Worm (Caenorhabditis elegans): ENCODE results near the gene str-55.
"Not testable (repeated sequence)": the region's sequence is repeated elsewhere in the genome, so short reads cannot be mapped to it uniquely, and the experiment has no call there.

str-55 gene

DNA sequence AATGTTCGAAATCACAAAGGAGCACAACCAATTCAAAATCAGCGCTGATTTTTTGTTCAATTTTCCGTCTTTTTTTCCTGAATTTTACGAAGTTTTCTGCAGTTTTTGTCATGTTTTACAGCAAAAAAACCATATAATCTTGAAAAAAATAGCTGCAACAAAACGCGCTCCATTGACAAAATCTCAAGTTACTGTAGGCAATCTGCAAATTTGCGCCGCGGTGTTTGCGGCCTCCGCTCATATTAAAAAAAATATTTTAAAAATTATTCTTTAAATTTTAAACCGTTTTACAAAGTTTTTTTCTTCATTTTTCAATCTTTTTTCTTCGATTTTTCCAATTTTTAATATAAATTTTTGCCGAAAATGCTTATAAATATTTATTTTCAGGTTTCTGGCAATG lies 11.5 kb downstream of the str-55 start:
- TF ChIP-seq cog-1 (tag; optimal IDR thresholded peaks at IDR 0.05) (no peak), flt-1 (GFP tag; IDR thresholded peaks at IDR 0.05) (no peak), klf-2 (GFP tag; conservative IDR thresholded peaks at IDR 0.05) (no peak), med-1 (GFP tag; optimal IDR thresholded peaks at IDR 0.05; ENCODE audit: insufficient read depth) (no peak)

DNA sequence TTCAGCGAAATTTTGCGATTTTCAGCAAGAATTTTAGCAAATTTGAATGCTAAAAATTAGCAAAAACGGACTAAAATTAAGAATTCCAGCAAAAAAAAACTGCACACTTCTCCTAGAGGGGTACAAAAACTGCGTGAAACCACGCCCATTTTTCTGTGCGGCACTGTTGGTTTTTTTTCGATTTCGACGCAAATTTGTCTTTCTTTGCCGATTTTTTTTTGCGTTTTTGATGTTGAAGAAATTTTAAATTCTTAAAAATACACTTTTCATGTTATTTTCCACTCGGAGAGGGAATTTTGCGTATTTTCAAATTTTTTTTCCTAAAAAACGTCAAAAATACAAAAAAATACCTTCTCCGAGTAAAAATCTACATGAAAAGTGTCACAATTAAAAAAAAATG lies 12.9 kb downstream of the str-55 start, which contains the start of gene syp-1:
Gene syp-1, plus strand, starts transcription at position 301 of the 400 bp plus-strand sequence.
- TF ChIP-seq ref-1 (GFP tag; conservative IDR thresholded peaks at IDR 0.05) (no peak), flt-1 (GFP tag; IDR thresholded peaks at IDR 0.05) (no peak), ztf-29 (GFP tag; IDR thresholded peaks at IDR 0.05) (no peak), cog-1 (tag; optimal IDR thresholded peaks at IDR 0.05) (no peak), med-1 (GFP tag; optimal IDR thresholded peaks at IDR 0.05; ENCODE audit: insufficient read depth) (no peak), ztf-23 (GFP tag; IDR thresholded peaks at IDR 0.05) (no peak)

DNA sequence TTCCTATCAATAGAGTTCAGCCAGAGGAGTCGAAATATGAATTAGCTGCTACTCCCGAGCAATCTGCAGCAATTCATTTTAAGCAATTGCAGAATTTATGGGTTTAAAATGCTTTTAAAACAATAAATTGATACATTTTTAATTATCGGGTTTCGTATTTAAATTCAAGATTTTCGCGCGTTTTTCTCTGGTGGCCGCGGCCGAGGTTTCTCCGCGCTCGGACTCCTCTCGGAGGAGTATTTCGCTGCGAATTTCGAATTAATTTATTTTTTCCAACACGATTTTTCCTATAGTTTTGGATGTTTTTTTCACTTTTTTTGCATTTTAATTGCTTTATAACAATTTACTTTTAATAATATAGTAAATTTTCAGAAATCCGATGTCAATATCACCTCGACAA lies 15.4 kb downstream of the str-55 start, which contains the start of gene F13A7.14:
Gene F13A7.14, plus strand, starts transcription at position 373 of the 400 bp plus-strand sequence.
- TF ChIP-seq klf-2 (GFP tag; conservative IDR thresholded peaks at IDR 0.05) (no peak), ztf-23 (GFP tag; IDR thresholded peaks at IDR 0.05) (peak; percentile 81), cog-1 (tag; optimal IDR thresholded peaks at IDR 0.05) (peak; percentile 9), flt-1 (GFP tag; IDR thresholded peaks at IDR 0.05) (peak; percentile 74), ref-1 (GFP tag; conservative IDR thresholded peaks at IDR 0.05) (no peak), med-1 (GFP tag; optimal IDR thresholded peaks at IDR 0.05; ENCODE audit: insufficient read depth) (no peak), tab-1 (GFP tag; IDR thresholded peaks at IDR 0.05) (no peak)

DNA sequence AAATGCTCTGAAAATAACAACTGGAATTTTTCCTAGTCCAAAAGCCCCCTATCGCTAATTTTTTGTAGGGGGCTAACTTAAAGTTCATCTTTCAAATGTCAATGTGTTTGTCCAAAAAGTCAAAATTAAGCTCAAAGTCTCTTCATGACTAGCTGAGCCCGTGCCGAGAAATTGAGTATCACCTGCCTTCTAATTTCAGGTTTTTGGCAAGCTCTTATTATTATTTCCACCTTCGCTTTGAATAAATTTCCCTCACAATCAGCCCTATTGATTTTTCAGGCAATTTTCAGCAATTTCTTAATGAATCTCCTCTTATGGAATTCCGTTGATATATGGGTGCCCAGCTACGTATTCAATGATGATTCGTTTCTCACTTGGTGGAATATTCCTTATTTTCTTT lies 17.5 kb downstream of the str-55 start, which contains the start of gene sre-36:
Gene sre-36, plus strand, starts transcription at position 301 of the 400 bp plus-strand sequence.
- no peak for TF ChIP-seq T22C8.4 (GFP tag; IDR thresholded peaks at IDR 0.05)
- TF ChIP-seq ztf-29 (GFP tag; IDR thresholded peaks at IDR 0.05), result no peak
- TF ChIP-seq cog-1 (tag; optimal IDR thresholded peaks at IDR 0.05), result no peak
- no peak for TF ChIP-seq ztf-23 (GFP tag; IDR thresholded peaks at IDR 0.05)
- TF ChIP-seq klf-2 (GFP tag; conservative IDR thresholded peaks at IDR 0.05), result no peak
- TF ChIP-seq tab-1 (GFP tag; IDR thresholded peaks at IDR 0.05), result no peak
- no peak for TF ChIP-seq flt-1 (GFP tag; IDR thresholded peaks at IDR 0.05)
- no peak for TF ChIP-seq med-1 (GFP tag; optimal IDR thresholded peaks at IDR 0.05; ENCODE audit: insufficient read depth)
- no peak for TF ChIP-seq ref-1 (GFP tag; conservative IDR thresholded peaks at IDR 0.05)

DNA sequence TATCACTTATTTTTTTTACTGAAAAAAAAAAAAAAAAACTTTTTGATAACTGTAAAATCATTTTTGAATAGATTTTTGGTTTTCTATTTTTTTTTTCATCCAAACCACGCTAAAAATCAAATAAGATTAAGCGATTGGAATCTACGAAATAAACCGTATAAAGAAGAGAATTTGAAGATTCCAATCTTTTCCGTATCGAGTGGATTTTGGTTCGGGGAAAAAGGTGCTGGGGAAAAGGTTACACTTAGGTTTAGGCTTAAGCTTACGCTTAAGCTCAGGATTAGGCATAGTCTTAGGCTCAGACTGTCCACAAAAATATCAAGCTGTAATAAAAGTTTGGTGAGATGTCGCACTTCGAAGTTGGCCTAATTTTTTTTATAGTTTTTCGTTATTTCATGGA lies 21.2 kb downstream of the str-55 start, which contains the start of gene F13A7.12:
Gene F13A7.12, plus strand, starts transcription at position 301 of the 400 bp plus-strand sequence.
- TF ChIP-seq ztf-29 (GFP tag; IDR thresholded peaks at IDR 0.05) (peak; percentile 30; the same call in 1 of the 2 replicates), cog-1 (tag; optimal IDR thresholded peaks at IDR 0.05) (no peak)

DNA sequence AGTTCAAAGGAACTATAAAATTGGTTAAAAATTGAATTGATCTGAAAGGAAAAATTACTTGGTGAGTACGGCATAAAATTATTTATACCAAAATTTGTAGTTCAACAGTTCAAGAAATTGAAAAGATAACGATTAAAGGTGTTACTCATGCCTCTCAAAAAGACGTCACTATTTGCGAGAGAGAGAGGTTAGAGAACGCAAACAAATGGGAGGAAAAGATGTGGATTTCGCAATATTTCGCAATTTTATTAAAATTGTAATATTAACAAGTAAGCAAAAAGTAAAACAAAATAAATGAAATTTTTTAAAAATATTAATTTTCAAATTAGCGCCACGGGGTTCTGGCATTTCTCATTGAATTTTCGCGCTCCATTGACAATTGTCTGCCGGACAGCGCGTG lies 21.8 kb downstream of the str-55 start, which contains the start of gene F13A7.11:
Gene F13A7.11, minus strand, starts transcription at position 174 of the 400 bp plus-strand sequence.
- TF ChIP-seq cog-1 (tag; optimal IDR thresholded peaks at IDR 0.05), result no peak
- TF ChIP-seq klf-2 (GFP tag; conservative IDR thresholded peaks at IDR 0.05), result no peak
- TF ChIP-seq flt-1 (GFP tag; IDR thresholded peaks at IDR 0.05), result no peak
- no peak for TF ChIP-seq tab-1 (GFP tag; IDR thresholded peaks at IDR 0.05)
- TF ChIP-seq ref-1 (GFP tag; conservative IDR thresholded peaks at IDR 0.05), result no peak
- no peak for TF ChIP-seq T22C8.4 (GFP tag; IDR thresholded peaks at IDR 0.05)
- no peak for TF ChIP-seq ztf-29 (GFP tag; IDR thresholded peaks at IDR 0.05)
- no peak for TF ChIP-seq med-1 (GFP tag; optimal IDR thresholded peaks at IDR 0.05; ENCODE audit: insufficient read depth)

DNA sequence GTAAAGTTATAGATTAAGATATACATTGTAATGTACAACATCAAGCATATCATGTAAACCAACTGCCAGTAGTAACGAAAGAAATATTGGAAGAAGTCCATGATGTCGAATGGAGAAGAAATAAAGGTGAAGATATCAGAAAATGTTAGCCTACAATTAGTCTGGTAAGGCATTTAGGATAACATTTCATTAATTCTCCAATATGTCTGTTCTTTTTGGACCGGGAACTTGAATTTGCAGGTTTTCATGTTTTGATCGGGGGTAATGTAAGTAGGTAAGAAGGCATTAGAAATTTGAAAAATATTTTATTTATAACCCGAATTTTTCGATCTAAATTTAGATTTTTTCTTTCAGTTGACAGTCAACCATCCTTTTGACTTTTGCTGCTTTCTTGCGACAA lies 23.2 kb downstream of the str-55 start, which contains the start of gene srd-63:
Gene srd-63, minus strand, starts transcription at position 101 of the 400 bp plus-strand sequence.
- TF ChIP-seq cog-1 (tag; optimal IDR thresholded peaks at IDR 0.05) (no peak), med-1 (GFP tag; optimal IDR thresholded peaks at IDR 0.05; ENCODE audit: insufficient read depth) (no peak), ref-1 (GFP tag; conservative IDR thresholded peaks at IDR 0.05) (no peak), ztf-29 (GFP tag; IDR thresholded peaks at IDR 0.05) (no peak), flt-1 (GFP tag; IDR thresholded peaks at IDR 0.05) (no peak), klf-2 (GFP tag; conservative IDR thresholded peaks at IDR 0.05) (no peak), tab-1 (GFP tag; IDR thresholded peaks at IDR 0.05) (no peak), ztf-23 (GFP tag; IDR thresholded peaks at IDR 0.05) (no peak), T22C8.4 (GFP tag; IDR thresholded peaks at IDR 0.05) (no peak)

DNA sequence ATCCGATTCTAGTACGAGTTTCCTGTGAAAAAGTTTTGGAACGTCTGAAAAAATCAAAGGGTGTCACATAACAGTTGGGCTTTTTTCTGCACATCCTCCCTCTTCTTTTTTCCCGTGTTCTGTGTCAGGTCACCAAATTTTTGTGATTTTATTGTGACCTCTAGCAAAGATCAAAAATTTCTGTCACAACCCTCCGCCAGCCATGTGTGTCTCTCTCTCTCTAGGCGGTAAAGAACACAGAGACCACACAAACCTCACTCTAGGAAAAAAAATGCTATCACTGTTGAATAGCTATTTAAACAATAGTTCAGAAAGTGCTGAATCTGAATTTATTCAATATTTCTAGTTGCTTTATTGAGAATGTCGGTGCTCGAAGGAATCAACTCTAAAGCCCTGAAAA lies 26.3 kb downstream of the str-55 start, which contains the start of gene gst-44:
Gene gst-44, plus strand, starts transcription at position 237 of the 400 bp plus-strand sequence.
- no peak for TF ChIP-seq klf-2 (GFP tag; conservative IDR thresholded peaks at IDR 0.05)
- no peak for TF ChIP-seq med-1 (GFP tag; optimal IDR thresholded peaks at IDR 0.05; ENCODE audit: insufficient read depth)
- TF ChIP-seq cog-1 (tag; optimal IDR thresholded peaks at IDR 0.05), result no peak
- TF ChIP-seq flt-1 (GFP tag; IDR thresholded peaks at IDR 0.05), result no peak
- TF ChIP-seq ref-1 (GFP tag; conservative IDR thresholded peaks at IDR 0.05), result no peak
- TF ChIP-seq T22C8.4 (GFP tag; IDR thresholded peaks at IDR 0.05), result no peak

DNA sequence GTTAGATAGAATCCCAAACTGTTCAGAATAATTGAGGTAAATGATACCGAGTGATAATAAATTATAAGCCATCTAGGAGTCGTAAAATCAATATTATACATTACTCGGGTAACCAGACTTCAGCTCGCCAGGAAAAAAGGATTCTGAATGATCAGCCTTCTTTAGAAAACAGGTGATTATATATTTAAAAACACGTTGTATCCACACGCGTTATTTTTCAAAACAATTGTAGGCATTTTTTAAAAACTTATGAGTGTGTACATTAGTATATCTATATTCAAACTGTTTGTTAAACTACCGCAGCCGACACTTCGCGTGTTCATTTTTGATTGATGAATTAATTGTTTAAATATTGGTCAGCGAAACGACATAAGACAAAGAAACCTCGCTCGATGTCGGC lies 28.6 kb downstream of the str-55 start, which contains the start of gene sri-65:
Gene sri-65, minus strand, starts transcription at position 101 of the 400 bp plus-strand sequence.
- TF ChIP-seq ztf-23 (GFP tag; IDR thresholded peaks at IDR 0.05), result no peak
- no peak for TF ChIP-seq klf-2 (GFP tag; conservative IDR thresholded peaks at IDR 0.05)
- no peak for TF ChIP-seq T22C8.4 (GFP tag; IDR thresholded peaks at IDR 0.05)
- TF ChIP-seq med-1 (GFP tag; optimal IDR thresholded peaks at IDR 0.05; ENCODE audit: insufficient read depth), result no peak
- TF ChIP-seq ztf-29 (GFP tag; IDR thresholded peaks at IDR 0.05), result no peak
- no peak for TF ChIP-seq flt-1 (GFP tag; IDR thresholded peaks at IDR 0.05)
- no peak for TF ChIP-seq cog-1 (tag; optimal IDR thresholded peaks at IDR 0.05)
- no peak for TF ChIP-seq tab-1 (GFP tag; IDR thresholded peaks at IDR 0.05)
- no peak for TF ChIP-seq ref-1 (GFP tag; conservative IDR thresholded peaks at IDR 0.05)

DNA sequence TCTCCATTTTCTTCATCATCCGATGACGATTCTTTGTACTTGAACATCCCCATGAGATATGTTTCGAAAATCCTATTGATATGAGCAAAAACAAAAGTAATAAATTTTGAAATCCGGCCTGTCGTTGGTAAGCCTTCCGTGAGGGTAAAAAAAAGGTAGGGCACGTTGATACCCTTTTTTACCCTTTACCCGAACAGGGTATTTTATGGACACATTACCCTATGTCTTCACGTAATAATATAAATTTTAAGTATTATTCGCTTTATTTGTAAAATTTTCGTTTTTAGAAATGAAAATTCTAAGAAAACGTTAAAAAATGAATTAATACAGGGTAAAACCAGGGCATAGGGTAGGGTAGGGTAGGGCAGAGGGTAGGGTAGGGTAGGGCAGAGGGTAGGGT lies 33.2 kb downstream of the str-55 start, which contains the start of gene F13A7.7:
Gene F13A7.7, minus strand, starts transcription at position 101 of the 400 bp plus-strand sequence.
- not testable (repeated sequence) for TF ChIP-seq ref-1 (GFP tag; conservative IDR thresholded peaks at IDR 0.05); med-1 (GFP tag; optimal IDR thresholded peaks at IDR 0.05; ENCODE audit: insufficient read depth); tab-1 (GFP tag; IDR thresholded peaks at IDR 0.05)

Measured in whole organism, midembryonic.